Worm (Caenorhabditis elegans): ENCODE measurements around the gene lev-9.

lev-9 gene

ce11 chrX:6253160-6253559 lies 38.4 kb downstream of the lev-9 start:
- TF ChIP-seq ceh-90 (tag; optimal IDR thresholded peaks at IDR 0.05) (no peak), lir-3 (tag; optimal IDR thresholded peaks at IDR 0.05; ENCODE audit: poor library complexity) (no peak), ztf-11 (tag; optimal IDR thresholded peaks at IDR 0.05) (no peak), ceh-88 (GFP tag; IDR thresholded peaks at IDR 0.05) (peak; percentile 17), tbx-2 (tag; optimal IDR thresholded peaks at IDR 0.05) (no peak), nhr-11 (tag; optimal IDR thresholded peaks at IDR 0.05) (no peak), mef-2 (tag; optimal IDR thresholded peaks at IDR 0.05) (no peak), rnt-1 (tag; optimal IDR thresholded peaks at IDR 0.05) (peak; percentile 16), mep-1 (tag; optimal IDR thresholded peaks at IDR 0.05) (no peak), lsy-2 (tag; optimal IDR thresholded peaks at IDR 0.05) (no peak), efl-1 (optimal IDR thresholded peaks at IDR 0.05) (no peak), efl-1 (GFP tag; optimal IDR thresholded peaks at IDR 0.05 in 1 of 2) (peak in 1 of 2 experiments; percentile 50), sup-37 (GFP tag; optimal IDR thresholded peaks at IDR 0.05) (no peak), egl-27 (tag; optimal IDR thresholded peaks at IDR 0.05) (no peak)

ce11 chrX:6252752-6253151 lies 38.8 kb downstream of the lev-9 start:
- TF ChIP-seq C16A3.4 (tag; optimal IDR thresholded peaks at IDR 0.05) (no peak), nhr-20 (tag; optimal IDR thresholded peaks at IDR 0.05) (peak; percentile 11), rnt-1 (tag; optimal IDR thresholded peaks at IDR 0.05) (peak; percentile 9), blmp-1 (tag; optimal IDR thresholded peaks at IDR 0.05) (no peak), swsn-7 (tag; optimal IDR thresholded peaks at IDR 0.05) (peak; percentile 3), fkh-4 (tag; optimal IDR thresholded peaks at IDR 0.05; ENCODE audit: borderline replicate concordance) (no peak)

ce11 chrX:6251947-6252617 lies 39.5 kb downstream of the lev-9 start:
- TF ChIP-seq lin-13 (GFP tag; optimal IDR thresholded peaks at IDR 0.05) (no peak), fkh-10 (GFP tag; optimal IDR thresholded peaks at IDR 0.05) (no peak), lin-39 (tag; optimal IDR thresholded peaks at IDR 0.05) (no peak), unc-130 (tag; optimal IDR thresholded peaks at IDR 0.05) (peak; percentile 14), tbx-2 (tag; optimal IDR thresholded peaks at IDR 0.05) (peak; percentile 28), fkh-4 (tag; optimal IDR thresholded peaks at IDR 0.05; ENCODE audit: borderline replicate concordance) (no peak), grh-1 (GFP tag; IDR thresholded peaks at IDR 0.05) (0 out of 2 replicates have a peak, but pooled peaks have one; percentile 40), fkh-8 (tag; optimal IDR thresholded peaks at IDR 0.05) (peak; percentile 52), pax-3 (tag; optimal IDR thresholded peaks at IDR 0.05) (no peak), swsn-7 (tag; optimal IDR thresholded peaks at IDR 0.05) (peak; percentile 49), lin-35 (GFP tag; optimal IDR thresholded peaks at IDR 0.05) (peak; percentile 12 to 61), mdl-1 (tag; optimal IDR thresholded peaks at IDR 0.05) (peak in 1 of 2 experiments; percentile 34), ceh-90 (tag; optimal IDR thresholded peaks at IDR 0.05) (no peak), lin-14 (GFP tag; optimal IDR thresholded peaks at IDR 0.05) (peak; percentile 46), ceh-8 (GFP tag; optimal IDR thresholded peaks at IDR 0.05) (peak; percentile 14), snu-23 (GFP tag; optimal IDR thresholded peaks at IDR 0.05) (peak; percentile 73), zip-4 (GFP tag; optimal IDR thresholded peaks at IDR 0.05) (no peak), nhr-47 (tag; optimal IDR thresholded peaks at IDR 0.05) (peak; percentile 78), ama-1 (optimal IDR thresholded peaks at IDR 0.05) (peak; percentile 98), ceh-88 (GFP tag; IDR thresholded peaks at IDR 0.05) (peak; percentile 64), nhr-19 (GFP tag; conservative IDR thresholded peaks at IDR 0.05) (peak; percentile 62), elt-2 (tag; optimal IDR thresholded peaks at IDR 0.05) (peak; percentile 64), lsy-2 (tag; optimal IDR thresholded peaks at IDR 0.05) (peak in 1 of 2 experiments; percentile 27), jun-1 (tag; optimal IDR thresholded peaks at IDR 0.05) (peak; percentile 24), ztf-11 (tag; optimal IDR thresholded peaks at IDR 0.05) (peak in 1 of 2 experiments; percentile 43), unc-62 (GFP tag; optimal IDR thresholded peaks at IDR 0.05) (no peak), dsc-1 (tag; optimal IDR thresholded peaks at IDR 0.05) (peak; percentile 66), sptf-1 (tag; optimal IDR thresholded peaks at IDR 0.05) (no peak), rnt-1 (tag; optimal IDR thresholded peaks at IDR 0.05) (peak; percentile 68), fos-1 (tag; optimal IDR thresholded peaks at IDR 0.05) (peak; percentile 22), efl-1 (optimal IDR thresholded peaks at IDR 0.05) (peak; percentile 21 to 23), efl-1 (GFP tag; optimal IDR thresholded peaks at IDR 0.05 in 1 of 2) (no peak), irx-1 (tag; optimal IDR thresholded peaks at IDR 0.05) (peak; percentile 65), egl-27 (tag; optimal IDR thresholded peaks at IDR 0.05) (no peak), nhr-20 (tag; optimal IDR thresholded peaks at IDR 0.05) (peak; percentile 33), hlh-17 (GFP tag; optimal IDR thresholded peaks at IDR 0.05; ENCODE audit: borderline replicate concordance) (no peak), nhr-76 (tag; optimal IDR thresholded peaks at IDR 0.05) (no peak), unc-86 (tag; optimal IDR thresholded peaks at IDR 0.05) (peak; percentile 38), elt-3 (tag; optimal IDR thresholded peaks at IDR 0.05) (peak in 1 of 6 experiments; percentile 16)

Data from whole organism, L1 larva.